Worm (Caenorhabditis elegans): ENCODE results near the gene tag-297.

DNA sequence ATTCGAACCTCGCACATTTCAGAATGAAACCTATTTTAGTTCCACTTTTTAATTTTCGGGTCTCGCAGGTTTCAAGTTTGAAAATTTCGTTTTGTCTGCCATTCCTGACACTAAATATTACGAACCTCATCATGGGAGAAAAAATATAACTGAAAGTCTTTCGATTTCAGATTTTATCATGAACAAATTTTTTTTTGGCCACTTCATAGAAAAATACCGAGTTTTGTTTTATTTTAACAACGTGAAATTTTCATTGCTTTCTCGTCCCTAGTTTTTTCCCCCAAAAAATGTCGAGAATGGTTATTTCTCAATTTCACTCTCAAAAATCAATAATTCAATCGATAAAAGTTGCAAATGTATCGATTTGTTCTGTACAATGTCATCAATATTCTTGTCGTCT lies 48.7 kb upstream of the tag-297 start, which contains the start of gene C01G12.9:
- TF ChIP-seq hnd-1 (tag; optimal IDR thresholded peaks at IDR 0.05) (no peak), sea-1 (GFP tag; conservative IDR thresholded peaks at IDR 0.05) (no peak), tbx-37 (GFP tag; conservative IDR thresholded peaks at IDR 0.05) (no peak), ama-1 (optimal IDR thresholded peaks at IDR 0.05) (no peak), B0310.2 (tag; optimal IDR thresholded peaks at IDR 0.05) (no peak), ceh-13 (GFP tag; optimal IDR thresholded peaks at IDR 0.05) (no peak), ceh-36 (tag; optimal IDR thresholded peaks at IDR 0.05) (no peak)
